Fruit fly (Drosophila melanogaster): Measurements from ENCODE around the gene Dlc90F.

DNA sequence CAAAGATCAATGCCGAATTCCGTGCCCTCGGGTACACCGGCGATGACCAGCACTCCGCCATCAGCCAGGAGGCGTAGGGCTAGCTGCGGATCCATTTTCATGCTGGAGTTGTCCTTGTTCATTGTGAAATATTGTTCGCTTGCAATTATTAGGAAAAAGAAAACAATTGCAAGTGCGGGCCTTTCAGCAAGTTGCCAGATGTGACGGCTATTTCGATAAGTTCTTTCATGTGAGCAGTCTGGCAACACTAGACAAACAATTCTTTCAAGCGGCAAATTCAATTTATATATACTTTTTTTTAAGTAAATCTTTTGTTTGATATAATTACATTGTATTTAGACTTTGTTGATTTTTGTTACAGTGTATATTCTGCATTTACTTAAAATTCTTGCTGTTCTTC, 46.5 kb upstream of the Dlc90F start, which contains the start of gene CG12320:
- TF ChIP-seq Crg-1 (GFP tag; optimal IDR thresholded peaks at IDR 0.05) (no peak), pad (GFP tag; optimal IDR thresholded peaks at IDR 0.05) (no peak), cnc (optimal IDR thresholded peaks at IDR 0.05) (no peak), CG12768 (GFP tag; optimal IDR thresholded peaks at IDR 0.05) (no peak), CG7045 (GFP tag; optimal IDR thresholded peaks at IDR 0.05) (no peak), CG33017 (tag; optimal IDR thresholded peaks at IDR 0.05) (no peak), kay (GFP tag; ENCODE audit: borderline replicate concordance) (no peak), ovo (GFP tag; optimal IDR thresholded peaks at IDR 0.05) (no peak), Clk (GFP tag; optimal IDR thresholded peaks at IDR 0.05) (no peak), CG5204 (GFP tag; optimal IDR thresholded peaks at IDR 0.05) (no peak), CG14711 (tag; optimal IDR thresholded peaks at IDR 0.05) (no peak), CG7101 (tag; optimal IDR thresholded peaks at IDR 0.05) (no peak), Mnt (GFP tag; optimal IDR thresholded peaks at IDR 0.05) (no peak), toe (GFP tag; optimal IDR thresholded peaks at IDR 0.05) (no peak)
